Fruit fly (Drosophila melanogaster) whole organism, adult: ENCODE results near the gene CG14297.

ENCODE experiments used
- CG12768 ChIP-seq: fragments of 200-800 bp; sonication (Bioruptor generic); optimal IDR thresholded peaks from 2 replicates; lab custom pipeline; 2017; ENCODE audit warnings: missing biosample characterization, missing genetic modification characterization, mild to moderate bottlenecking, moderate library complexity, missing genetic modification reagents
- CG14711 ChIP-seq: fragments of 200-800 bp; sonication (Bioruptor generic); optimal IDR thresholded peaks from 2 replicates; lab custom pipeline; 2018; ENCODE audit warnings: missing biosample characterization, mild to moderate bottlenecking, missing genetic modification characterization, moderate library complexity
- CG1620 ChIP-seq: fragments of 200-800 bp; sonication (Bioruptor generic); optimal IDR thresholded peaks from 2 replicates; lab custom pipeline; 2016; ENCODE audit warnings: missing biosample characterization, missing genetic modification characterization
- CG33017 ChIP-seq: fragments of 200-800 bp; sonication (Bioruptor generic); optimal IDR thresholded peaks from 2 replicates; lab custom pipeline; 2018; ENCODE audit warnings: missing biosample characterization, mild to moderate bottlenecking, missing genetic modification characterization, moderate library complexity
- CG7101 ChIP-seq: fragments of 200-800 bp; sonication (Bioruptor generic); optimal IDR thresholded peaks from 2 replicates; lab custom pipeline; 2018; ENCODE audit warnings: missing biosample characterization, mild to moderate bottlenecking, missing genetic modification characterization, moderate library complexity
- Clk ChIP-seq: fragments of 200-800 bp; sonication (Bioruptor generic); optimal IDR thresholded peaks from 2 replicates; lab custom pipeline; 2017; ENCODE audit warnings: missing biosample characterization, missing genetic modification characterization
- Crg-1 ChIP-seq: fragments of 200-800 bp; sonication (Bioruptor generic); optimal IDR thresholded peaks from 2 replicates; lab custom pipeline; 2016; ENCODE audit warnings: missing biosample characterization, missing genetic modification characterization
- Hr96 ChIP-seq: fragments of 200-800 bp; sonication (Bioruptor generic); optimal IDR thresholded peaks from 2 replicates; lab custom pipeline; 2016; ENCODE audit warnings: missing biosample characterization, missing genetic modification characterization
- Mnt ChIP-seq: fragments of 200-800 bp; sonication (Bioruptor generic); optimal IDR thresholded peaks from 2 replicates; lab custom pipeline; 2016; ENCODE audit warnings: missing biosample characterization, mild to moderate bottlenecking, missing genetic modification characterization
- bab1 ChIP-seq: fragments of 200-800 bp; sonication (Bioruptor generic); optimal IDR thresholded peaks from 3 replicates; lab custom pipeline; 2019; ENCODE audit warnings: missing biosample characterization, mild to moderate bottlenecking, missing genetic modification characterization, moderate library complexity
- cic ChIP-seq: fragments of 200-800 bp; sonication (Bioruptor generic); optimal IDR thresholded peaks from 2 replicates; lab custom pipeline; 2017; ENCODE audit warnings: missing biosample characterization, mild to moderate bottlenecking, missing genetic modification characterization, moderate library complexity
- pad ChIP-seq: fragments of 200-800 bp; sonication (Bioruptor generic); optimal IDR thresholded peaks from 3 replicates; lab custom pipeline; 2017; ENCODE audit warnings: missing biosample characterization, missing genetic modification characterization, mild to moderate bottlenecking, moderate library complexity, missing genetic modification reagents
- toe ChIP-seq: fragments of 200-800 bp; sonication (Bioruptor generic); optimal IDR thresholded peaks from 2 replicates; lab custom pipeline; 2016; ENCODE audit warnings: missing biosample characterization, missing genetic modification characterization

DNA sequence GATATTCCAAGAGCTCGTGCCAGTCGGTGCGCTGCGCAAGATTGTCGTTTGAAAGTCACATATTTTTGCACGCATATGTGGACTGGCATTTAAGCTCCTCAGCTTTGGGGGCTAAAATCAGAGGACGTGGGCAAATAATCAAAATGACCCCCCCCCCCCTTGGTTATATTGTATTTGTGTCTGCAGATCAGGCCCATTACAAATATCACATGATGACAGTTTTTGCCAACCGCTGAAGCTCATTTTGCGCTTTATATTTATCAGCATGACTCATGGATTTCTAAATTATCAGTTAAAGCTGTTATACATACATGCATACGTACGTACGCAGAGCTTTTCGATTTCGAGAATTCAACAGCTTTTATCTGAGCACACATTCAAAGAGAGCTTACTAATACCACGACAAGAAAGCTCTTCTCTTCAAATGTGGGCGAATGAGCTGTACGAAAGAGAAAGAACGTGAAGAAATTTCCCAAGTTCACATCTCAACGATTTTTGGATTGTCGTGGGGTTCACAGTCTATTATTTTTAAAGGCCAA lies 18.9 kb downstream of the CG14297 start:
- TF ChIP-seq CG12768 (GFP tag; lab: Kevin White, UChicago) (peak; percentile 81), Clk (GFP tag; lab: Kevin White, UChicago) (no peak), Crg-1 (GFP tag; lab: Kevin White, UChicago) (peak; percentile 14), Hr96 (GFP tag; lab: Kevin White, UChicago) (peak; percentile 59), pad (peak; percentile 56), toe (GFP tag; lab: Kevin White, UChicago) (no peak), CG7101 (tag; lab: Kevin White, UChicago) (peak; percentile 56), CG33017 (peak; percentile 65), bab1 (peak; percentile 83), CG14711 (tag; lab: Kevin White, UChicago) (peak; percentile 44), CG1620 (GFP tag; lab: Kevin White, UChicago) (no peak), Mnt (GFP tag; lab: Kevin White, UChicago) (peak; percentile 65), cic (GFP tag; lab: Kevin White, UChicago) (peak; percentile 82)
